Worm (Caenorhabditis elegans) whole organism, L2 larva: ENCODE measurements around the gene str-261.

Experiments
- C34F6.9 ChIP-seq: fragments of 150-350 bp; optimal IDR thresholded peaks from 2 replicates; lab custom pipeline; 2014; ENCODE audit warnings: missing biosample characterization, missing genetic modification characterization
- F13H6.1 ChIP-seq: sonication (generic microtip); optimal IDR thresholded peaks from 2 replicates; lab custom pipeline; 2016; ENCODE audit warnings: missing genetic modification characterization, missing compliant biosample characterization
- R02D3.7 ChIP-seq: fragments of 150-350 bp; optimal IDR thresholded peaks from 2 replicates; lab custom pipeline; 2014; ENCODE audit warnings: missing biosample characterization, missing genetic modification characterization
- Y55F3AM.14 ChIP-seq: fragments of 200-800 bp; sonication (Bioruptor generic); optimal IDR thresholded peaks from 2 replicates; lab custom pipeline; 2018; ENCODE audit warnings: mild to moderate bottlenecking, missing genetic modification characterization, missing compliant biosample characterization
- ZK546.5 ChIP-seq: sonication (generic microtip); optimal IDR thresholded peaks from 2 replicates; lab custom pipeline; 2017; ENCODE audit warnings: missing biosample characterization, missing genetic modification characterization
- alr-1 ChIP-seq: fragments of 150-350 bp; optimal IDR thresholded peaks from 2 replicates; lab custom pipeline; 2014; ENCODE audit warnings: missing biosample characterization, missing genetic modification characterization
- aly-2 ChIP-seq: fragments of 150-350 bp; optimal IDR thresholded peaks from 2 replicates; lab custom pipeline; 2014; ENCODE audit warnings: missing biosample characterization, missing genetic modification characterization
- ama-1 ChIP-seq: fragments of 150-350 bp; optimal IDR thresholded peaks from 2 replicates; lab custom pipeline; 2018; ENCODE audit warnings: inconsistent platforms
- blmp-1 ChIP-seq: sonication (generic microtip); optimal IDR thresholded peaks from 2 replicates; lab custom pipeline; 2017; ENCODE audit warnings: missing genetic modification characterization, mild to moderate bottlenecking, missing compliant biosample characterization, antibody characterized with exemption, moderate library complexity; ENCODE audit not compliant: insufficient read depth
- ceh-16 ChIP-seq: fragments of 150-350 bp; optimal IDR thresholded peaks from 2 replicates; lab custom pipeline; 2014; ENCODE audit warnings: missing biosample characterization, missing genetic modification characterization
- ceh-82 ChIP-seq: fragments of 150-350 bp; optimal IDR thresholded peaks from 2 replicates; lab custom pipeline; 2014; ENCODE audit warnings: missing biosample characterization, missing genetic modification characterization
- crh-2 ChIP-seq: sonication (generic microtip); optimal IDR thresholded peaks from 2 replicates; lab custom pipeline; 2017; ENCODE audit warnings: missing biosample characterization, missing genetic modification characterization
- dmd-4 ChIP-seq: sonication (generic microtip); optimal IDR thresholded peaks from 2 replicates; lab custom pipeline; 2017; ENCODE audit warnings: missing biosample characterization, missing genetic modification characterization
- egl-27 ChIP-seq: sonication (generic microtip); optimal IDR thresholded peaks from 3 replicates; lab custom pipeline; 2017; ENCODE audit warnings: missing biosample characterization, missing genetic modification reagents, missing genetic modification characterization
- elt-1 ChIP-seq: fragments of 150-350 bp; optimal IDR thresholded peaks from 2 replicates; lab custom pipeline; 2014; ENCODE audit warnings: missing biosample characterization, missing genetic modification characterization
- elt-3 ChIP-seq: sonication (generic microtip); optimal IDR thresholded peaks from 2 replicates; lab custom pipeline; 2017; ENCODE audit warnings: missing biosample characterization, missing genetic modification characterization
- fos-1 ChIP-seq: fragments of 150-350 bp; optimal IDR thresholded peaks from 2 replicates; lab custom pipeline; 2014; ENCODE audit warnings: missing biosample characterization, missing genetic modification characterization
- gmeb-1 ChIP-seq: fragments of 150-350 bp; optimal IDR thresholded peaks from 2 replicates; lab custom pipeline; 2014; ENCODE audit warnings: missing biosample characterization, missing genetic modification characterization
- lin-11 ChIP-seq: fragments of 150-350 bp; sonication (generic microtip); optimal IDR thresholded peaks from 2 replicates; lab custom pipeline; 2014; ENCODE audit warnings: missing biosample characterization, missing genetic modification characterization, inconsistent platforms, mixed read lengths
- lin-13 ChIP-seq: fragments of 150-350 bp; optimal IDR thresholded peaks from 2 replicates; lab custom pipeline; 2014; ENCODE audit warnings: missing biosample characterization, missing genetic modification reagents, missing genetic modification characterization
- lin-39 ChIP-seq: fragments of 150-350 bp; optimal IDR thresholded peaks from 2 replicates; lab custom pipeline; 2014; ENCODE audit warnings: missing biosample characterization, missing genetic modification reagents, missing genetic modification characterization
- lsy-2 ChIP-seq, 2 experiments: fragments of 150-350 bp in 1 of 2; sonication (generic microtip) in 1 of 2; optimal IDR thresholded peaks; 2 replicates each; lab custom pipeline; 2014 to 2017; ENCODE audit warnings: missing biosample characterization in 2 of 2, missing genetic modification characterization in 2 of 2
- mab-5 ChIP-seq: fragments of 150-350 bp; optimal IDR thresholded peaks from 2 replicates; lab custom pipeline; 2014; ENCODE audit warnings: missing biosample characterization, missing genetic modification characterization
- mbf-1 ChIP-seq: sonication (generic microtip); optimal IDR thresholded peaks from 2 replicates; lab custom pipeline; 2017; ENCODE audit warnings: missing biosample characterization, missing genetic modification characterization
- mdl-1 ChIP-seq, 2 experiments: fragments of 150-350 bp in 1 of 2; sonication (generic microtip) in 1 of 2; optimal IDR thresholded peaks; 2 replicates each; lab custom pipeline; 2017; ENCODE audit warnings: missing biosample characterization in 2 of 2, missing genetic modification characterization in 2 of 2
- nhr-10 ChIP-seq: sonication (generic microtip); optimal IDR thresholded peaks from 2 replicates; lab custom pipeline; 2017; ENCODE audit warnings: missing biosample characterization, missing genetic modification characterization
- nhr-11 ChIP-seq: fragments of 150-350 bp; optimal IDR thresholded peaks from 2 replicates; lab custom pipeline; 2014; ENCODE audit warnings: missing biosample characterization, missing genetic modification characterization
- nhr-12 ChIP-seq: fragments of 150-350 bp; optimal IDR thresholded peaks from 2 replicates; lab custom pipeline; 2014; ENCODE audit warnings: missing biosample characterization, missing genetic modification characterization
- nhr-129 ChIP-seq: fragments of 150-350 bp; optimal IDR thresholded peaks from 2 replicates; lab custom pipeline; 2014; ENCODE audit warnings: missing biosample characterization, missing genetic modification characterization
- nhr-21 ChIP-seq: fragments of 150-350 bp; optimal IDR thresholded peaks from 2 replicates; lab custom pipeline; 2014; ENCODE audit warnings: missing biosample characterization, missing genetic modification characterization
- nhr-23 ChIP-seq: fragments of 150-350 bp; optimal IDR thresholded peaks from 2 replicates; lab custom pipeline; 2014; ENCODE audit warnings: missing biosample characterization, missing genetic modification reagents, missing genetic modification characterization
- nhr-237 ChIP-seq: fragments of 150-350 bp; optimal IDR thresholded peaks from 2 replicates; lab custom pipeline; 2014; ENCODE audit warnings: missing biosample characterization, missing genetic modification characterization
- nhr-25 ChIP-seq: fragments of 150-350 bp; sonication (generic microtip); optimal IDR thresholded peaks from 3 replicates; lab custom pipeline; 2014; ENCODE audit warnings: missing biosample characterization, missing genetic modification characterization
- nhr-6 ChIP-seq: fragments of 150-350 bp; optimal IDR thresholded peaks from 2 replicates; lab custom pipeline; 2014; ENCODE audit warnings: missing biosample characterization, missing genetic modification characterization
- nhr-77 ChIP-seq: fragments of 150-350 bp; optimal IDR thresholded peaks from 2 replicates; lab custom pipeline; 2014; ENCODE audit warnings: missing biosample characterization, missing genetic modification characterization
- peb-1 ChIP-seq: fragments of 150-350 bp; optimal IDR thresholded peaks from 2 replicates; lab custom pipeline; 2014; ENCODE audit warnings: missing biosample characterization, missing genetic modification characterization
- sem-4 ChIP-seq: fragments of 150-350 bp; optimal IDR thresholded peaks from 2 replicates; lab custom pipeline; 2014; ENCODE audit warnings: missing biosample characterization, missing genetic modification reagents, missing genetic modification characterization
- skn-1 ChIP-seq: sonication (generic microtip); optimal IDR thresholded peaks from 2 replicates; lab custom pipeline; 2017; ENCODE audit warnings: missing biosample characterization, missing genetic modification characterization
- sma-3 ChIP-seq: sonication (generic microtip); optimal IDR thresholded peaks from 2 replicates; lab custom pipeline; 2016; ENCODE audit warnings: missing genetic modification reagents, missing genetic modification characterization, missing compliant biosample characterization
- sma-9 ChIP-seq, 2 experiments: fragments of 150-350 bp in 1 of 2; sonication (generic microtip) in 1 of 2; optimal IDR thresholded peaks; 2 replicates each; lab custom pipeline; 2014 to 2016; ENCODE audit warnings: missing genetic modification characterization in 2 of 2, mild to moderate bottlenecking in 1 of 2, missing biosample characterization in 1 of 2, missing compliant biosample characterization in 1 of 2, missing genetic modification reagents in 1 of 2, moderate library complexity in 1 of 2
- snpc-4 ChIP-seq: fragments of 150-350 bp; optimal IDR thresholded peaks from 2 replicates; lab custom pipeline; 2014; ENCODE audit warnings: missing biosample characterization, missing genetic modification characterization
- unc-39 ChIP-seq: fragments of 150-350 bp; optimal IDR thresholded peaks from 2 replicates; lab custom pipeline; 2014; ENCODE audit warnings: missing biosample characterization, missing genetic modification characterization
- unc-55 ChIP-seq: fragments of 150-350 bp; sonication (generic microtip); optimal IDR thresholded peaks from 3 replicates; lab custom pipeline; 2014; ENCODE audit warnings: missing biosample characterization, missing genetic modification reagents, missing genetic modification characterization
- unc-62 ChIP-seq: fragments of 150-350 bp; optimal IDR thresholded peaks from 2 replicates; lab custom pipeline; 2014; ENCODE audit warnings: missing biosample characterization, missing genetic modification reagents, missing genetic modification characterization
- zag-1 ChIP-seq: fragments of 150-350 bp; optimal IDR thresholded peaks from 2 replicates; lab custom pipeline; 2014; ENCODE audit warnings: missing biosample characterization, missing genetic modification characterization
- ztf-1 ChIP-seq: fragments of 200-800 bp; sonication (Bioruptor generic); conservative IDR thresholded peaks from 2 replicates; pipeline ENCODE4 v1.3.6; 2022; ENCODE audit warnings: missing genetic modification characterization, missing compliant biosample characterization
- ztf-11 ChIP-seq: sonication (generic microtip); optimal IDR thresholded peaks from 2 replicates; lab custom pipeline; 2017; ENCODE audit warnings: missing biosample characterization, missing genetic modification characterization
- ztf-4 ChIP-seq: fragments of 150-350 bp; optimal IDR thresholded peaks from 2 replicates; lab custom pipeline; 2014; ENCODE audit warnings: missing biosample characterization, missing genetic modification characterization

str-261 gene

ce11 chrIII:11036132-11036531 lies 38.2 kb upstream of the str-261 start (continued):
- TF ChIP-seq nhr-129 (tag; lab: Kevin White, UChicago), result peak; percentile 55
- no peak for TF ChIP-seq ztf-1 (GFP tag; lab: Robert Waterston, UW)
- TF ChIP-seq nhr-10 (tag; lab: Kevin White, UChicago), result no peak
- TF ChIP-seq dmd-4 (tag; lab: Kevin White, UChicago), result no peak
- peak; percentile 67 for TF ChIP-seq crh-2 (tag; lab: Kevin White, UChicago)
- TF ChIP-seq C34F6.9, result peak; percentile 77
- no peak for TF ChIP-seq ZK546.5
- no peak for TF ChIP-seq Y55F3AM.14 (GFP tag; lab: Kevin White, UChicago)
- TF ChIP-seq nhr-25 (tag; lab: Kevin White, UChicago), result peak; percentile 66
- no peak for TF ChIP-seq mdl-1 (tag; optimal IDR thresholded peaks at IDR 0.05; lab: Kevin White, UChicago)
- TF ChIP-seq lin-13 (GFP tag; lab: Kevin White, UChicago), result peak; percentile 66

ce11 chrIII:11036640-11037039 lies 37.7 kb upstream of the str-261 start, which contains the start of gene spat-2:
Gene spat-2, plus strand, starts transcription at chrIII:11036940.
- TF ChIP-seq ceh-16 (no peak), lin-11 (tag; lab: Kevin White, UChicago) (no peak), nhr-25 (tag; lab: Kevin White, UChicago) (no peak)

ce11 chrIII:11039250-11039649 lies 35.1 kb upstream of the str-261 start:
- TF ChIP-seq mbf-1 (tag; lab: Kevin White, UChicago) (no peak), Y55F3AM.14 (GFP tag; lab: Kevin White, UChicago) (no peak), nhr-12 (no peak), lin-11 (tag; lab: Kevin White, UChicago) (no peak), sma-9 (GFP tag; optimal IDR thresholded peaks at IDR 0.05; lab: Kevin White, UChicago) (no peak), sma-9 (tag; optimal IDR thresholded peaks at IDR 0.05; lab: Kevin White, UChicago) (no peak), skn-1 (tag; lab: Kevin White, UChicago) (no peak), nhr-21 (tag; lab: Kevin White, UChicago) (no peak), fos-1 (peak; percentile 5), blmp-1 (no peak), dmd-4 (tag; lab: Kevin White, UChicago) (no peak), crh-2 (tag; lab: Kevin White, UChicago) (no peak), ztf-4 (no peak), nhr-237 (tag; lab: Kevin White, UChicago) (no peak), unc-39 (tag; lab: Kevin White, UChicago) (no peak), gmeb-1 (tag; lab: Kevin White, UChicago) (no peak), zag-1 (tag; lab: Kevin White, UChicago) (peak; percentile 23), unc-55 (GFP tag; lab: Kevin White, UChicago) (peak; percentile 91), nhr-11 (tag; lab: Kevin White, UChicago) (no peak), ceh-16 (no peak), snpc-4 (tag; lab: Kevin White, UChicago) (no peak), unc-62 (GFP tag; lab: Kevin White, UChicago) (no peak), nhr-25 (tag; lab: Kevin White, UChicago) (no peak), alr-1 (tag; lab: Kevin White, UChicago) (no peak), ztf-1 (GFP tag; lab: Robert Waterston, UW) (no peak), nhr-10 (tag; lab: Kevin White, UChicago) (no peak), nhr-129 (tag; lab: Kevin White, UChicago) (peak; percentile 68), R02D3.7 (tag; lab: Kevin White, UChicago) (no peak), peb-1 (tag; lab: Kevin White, UChicago) (no peak), nhr-23 (tag; lab: Kevin White, UChicago) (no peak), sem-4 (tag; lab: Kevin White, UChicago) (no peak), egl-27 (tag; lab: Kevin White, UChicago) (no peak), sma-3 (GFP tag; lab: Kevin White, UChicago) (no peak), mab-5 (no peak), aly-2 (tag; lab: Kevin White, UChicago) (no peak), lin-39 (tag; lab: Kevin White, UChicago) (no peak), ztf-11 (tag; lab: Kevin White, UChicago) (no peak), mdl-1 (tag; optimal IDR thresholded peaks at IDR 0.05; lab: Kevin White, UChicago) (no peak), nhr-77 (tag; lab: Kevin White, UChicago) (no peak), ZK546.5 (no peak), lin-13 (GFP tag; lab: Kevin White, UChicago) (no peak), ama-1 (no peak), lsy-2 (tag; optimal IDR thresholded peaks at IDR 0.05; lab: Kevin White, UChicago) (peak in 1 of 2 experiments; percentile 63), F13H6.1 (tag; lab: Kevin White, UChicago) (no peak), ceh-82 (tag; lab: Kevin White, UChicago) (no peak), C34F6.9 (peak; percentile 73), elt-3 (tag; lab: Kevin White, UChicago) (no peak), nhr-6 (tag; lab: Kevin White, UChicago) (no peak), elt-1 (tag; lab: Kevin White, UChicago) (no peak)
